Worm (Caenorhabditis elegans): ENCODE data around the gene F55A11.1.

The F55A11.1 gene

DNA sequence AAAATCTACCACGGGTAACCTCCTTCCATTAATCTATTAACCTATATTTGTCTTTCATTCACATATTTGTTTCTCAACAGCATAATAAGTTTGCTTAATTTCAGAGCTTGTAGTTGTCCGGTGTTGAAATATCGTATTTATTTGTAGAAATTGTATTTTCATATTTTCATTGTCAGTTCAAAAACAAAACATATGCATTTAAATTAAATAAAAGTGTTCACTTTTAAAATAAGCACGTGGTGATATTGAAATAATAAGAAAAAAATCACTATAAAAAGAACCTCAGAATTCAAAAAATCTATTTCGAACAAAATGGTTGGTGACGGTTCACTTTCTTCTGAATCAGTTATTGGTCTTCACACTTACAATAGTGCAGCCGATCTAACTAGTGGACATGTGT lies 5.5 kb downstream of the F55A11.1 start, which contains the start of gene T04F3.3:
T04F3.3 (plus strand) TSS at position 301 of the 400 bp plus-strand sequence.
- TF ChIP-seq ceh-13 (GFP tag; optimal IDR thresholded peaks at IDR 0.05) = no peak
- TF ChIP-seq B0310.2 (tag; optimal IDR thresholded peaks at IDR 0.05) = no peak
- no peak for TF ChIP-seq hmg-4 (GFP tag; optimal IDR thresholded peaks at IDR 0.05)
- TF ChIP-seq hmbx-1 (tag; optimal IDR thresholded peaks at IDR 0.05) = no peak
- TF ChIP-seq hnd-1 (tag; optimal IDR thresholded peaks at IDR 0.05) = no peak
- TF ChIP-seq tbx-11 (GFP tag; IDR thresholded peaks at IDR 0.05) = no peak
- TF ChIP-seq pes-1 (GFP tag; IDR thresholded peaks at IDR 0.05) = no peak
- TF ChIP-seq ets-7 (tag; optimal IDR thresholded peaks at IDR 0.05) = no peak
- TF ChIP-seq scrt-1 (GFP tag; IDR thresholded peaks at IDR 0.05) = no peak
- no peak for TF ChIP-seq sea-1 (GFP tag; conservative IDR thresholded peaks at IDR 0.05)
- TF ChIP-seq tra-4 (tag; optimal IDR thresholded peaks at IDR 0.05) = no peak

DNA sequence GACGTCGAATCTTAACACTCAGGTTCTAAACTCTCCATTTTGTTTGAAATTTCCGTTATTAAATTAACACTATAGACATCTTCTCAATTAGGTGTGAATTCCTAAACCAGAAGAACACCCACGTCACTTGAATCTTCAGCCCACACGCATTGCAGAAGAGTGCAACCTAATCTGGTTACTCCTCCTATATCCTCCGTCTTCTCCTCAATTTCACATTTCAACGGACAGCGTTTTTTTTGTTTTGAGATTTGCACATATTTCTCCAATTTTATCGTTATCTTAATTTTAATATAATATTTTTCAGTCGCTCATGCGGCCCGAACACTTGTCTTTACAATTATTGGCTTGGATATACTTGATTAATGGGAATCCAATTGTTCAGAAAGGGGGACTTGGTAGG lies 6.8 kb downstream of the F55A11.1 start, which contains the start of gene smoc-1:
smoc-1 (plus strand) TSS at position 301 of the 400 bp plus-strand sequence.
- no peak for TF ChIP-seq aly-1 (tag; optimal IDR thresholded peaks at IDR 0.05)
- TF ChIP-seq tbx-37 (GFP tag; conservative IDR thresholded peaks at IDR 0.05) = no peak
- TF ChIP-seq B0310.2 (tag; optimal IDR thresholded peaks at IDR 0.05) = no peak
- TF ChIP-seq hnd-1 (tag; optimal IDR thresholded peaks at IDR 0.05) = no peak
- TF ChIP-seq sea-1 (GFP tag; conservative IDR thresholded peaks at IDR 0.05) = no peak
- TF ChIP-seq hmbx-1 (tag; optimal IDR thresholded peaks at IDR 0.05) = no peak

DNA sequence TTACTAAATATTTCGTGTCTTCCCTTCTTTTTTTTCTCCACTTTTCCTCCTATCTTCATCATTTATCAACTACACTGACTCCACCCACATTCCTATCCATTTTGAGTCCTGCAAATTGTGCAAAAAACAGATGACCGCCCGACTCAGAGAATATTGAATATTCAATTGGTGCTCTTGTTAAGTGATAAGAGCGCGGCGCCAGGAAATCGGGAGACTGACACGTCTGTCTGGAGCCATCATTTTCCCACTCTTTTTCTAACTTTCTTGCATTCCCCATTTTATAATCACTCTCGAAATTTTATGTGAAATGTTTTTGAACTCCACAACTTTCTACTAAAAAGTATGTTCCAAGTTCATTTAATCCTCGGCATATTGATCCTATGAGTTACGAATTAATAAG lies 8.3 kb downstream of the F55A11.1 start:
- TF ChIP-seq ceh-36 (tag; optimal IDR thresholded peaks at IDR 0.05) (no peak), tbx-11 (GFP tag; IDR thresholded peaks at IDR 0.05) (no peak), sea-1 (GFP tag; conservative IDR thresholded peaks at IDR 0.05) (no peak), ama-1 (optimal IDR thresholded peaks at IDR 0.05) (no peak), hmbx-1 (tag; optimal IDR thresholded peaks at IDR 0.05) (no peak)

- TF ChIP-seq ceh-13 (GFP tag; optimal IDR thresholded peaks at IDR 0.05) = no peak
- no peak for TF ChIP-seq sea-1 (GFP tag; conservative IDR thresholded peaks at IDR 0.05)
- TF ChIP-seq scrt-1 (GFP tag; IDR thresholded peaks at IDR 0.05) = no peak
- no peak for TF ChIP-seq flt-1 (GFP tag; IDR thresholded peaks at IDR 0.05)
- no peak for TF ChIP-seq pes-1 (GFP tag; IDR thresholded peaks at IDR 0.05)
- TF ChIP-seq B0310.2 (tag; optimal IDR thresholded peaks at IDR 0.05) = no peak
- no peak for TF ChIP-seq ama-1 (optimal IDR thresholded peaks at IDR 0.05)
- no peak for TF ChIP-seq F13C5.2 (tag; optimal IDR thresholded peaks at IDR 0.05)
- TF ChIP-seq tbx-11 (GFP tag; IDR thresholded peaks at IDR 0.05) = no peak
- no peak for TF ChIP-seq ceh-36 (tag; optimal IDR thresholded peaks at IDR 0.05)
- TF ChIP-seq tra-4 (tag; optimal IDR thresholded peaks at IDR 0.05) = no peak
- TF ChIP-seq hnd-1 (tag; optimal IDR thresholded peaks at IDR 0.05) = no peak
- no peak for TF ChIP-seq ets-7 (tag; optimal IDR thresholded peaks at IDR 0.05)
These were observed 12.7 kb downstream of the F55A11.1 start for ce11 chrV:11751480-11751879.

- TF ChIP-seq F13C5.2 (tag; optimal IDR thresholded peaks at IDR 0.05) = no peak
- TF ChIP-seq ets-7 (tag; optimal IDR thresholded peaks at IDR 0.05) = no peak
- no peak for TF ChIP-seq tra-4 (tag; optimal IDR thresholded peaks at IDR 0.05)
- no peak for TF ChIP-seq hmg-4 (GFP tag; optimal IDR thresholded peaks at IDR 0.05)
- TF ChIP-seq flt-1 (GFP tag; IDR thresholded peaks at IDR 0.05) = no peak
- TF ChIP-seq tbx-11 (GFP tag; IDR thresholded peaks at IDR 0.05) = no peak
- no peak for TF ChIP-seq hnd-1 (tag; optimal IDR thresholded peaks at IDR 0.05)
- TF ChIP-seq hmbx-1 (tag; optimal IDR thresholded peaks at IDR 0.05) = no peak
- TF ChIP-seq sea-1 (GFP tag; conservative IDR thresholded peaks at IDR 0.05) = no peak
- TF ChIP-seq B0310.2 (tag; optimal IDR thresholded peaks at IDR 0.05) = no peak
These were observed 23.1 kb downstream of the F55A11.1 start for ce11 chrV:11741078-11741477.

DNA sequence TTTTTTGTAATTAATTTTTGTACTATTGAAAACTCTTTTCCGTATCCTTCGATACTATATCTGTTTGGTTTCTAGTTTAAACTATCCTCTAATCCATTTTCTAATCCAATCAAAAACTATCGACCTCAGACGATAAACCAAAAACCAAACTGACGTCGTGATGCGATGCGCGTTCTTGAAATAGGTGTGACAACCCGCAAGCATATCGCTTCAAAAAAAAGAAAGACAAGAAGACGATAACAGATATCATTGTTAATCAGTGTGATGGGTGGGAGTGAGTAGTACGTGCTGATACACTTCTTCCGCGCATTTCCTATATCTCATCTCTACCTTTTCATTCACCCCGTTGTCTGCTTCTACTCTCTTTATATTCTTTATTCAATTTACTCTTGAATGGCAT lies 24.4 kb downstream of the F55A11.1 start, which contains the start of gene T04F3.1:
T04F3.1 (plus strand) TSS at position 246 of the 400 bp plus-strand sequence.
- TF ChIP-seq pes-1 (GFP tag; IDR thresholded peaks at IDR 0.05) (no peak), F13C5.2 (tag; optimal IDR thresholded peaks at IDR 0.05) (no peak), hmbx-1 (tag; optimal IDR thresholded peaks at IDR 0.05) (no peak), ceh-36 (tag; optimal IDR thresholded peaks at IDR 0.05) (no peak), tra-4 (tag; optimal IDR thresholded peaks at IDR 0.05) (no peak), sea-1 (GFP tag; conservative IDR thresholded peaks at IDR 0.05) (no peak), B0310.2 (tag; optimal IDR thresholded peaks at IDR 0.05) (no peak), tbx-11 (GFP tag; IDR thresholded peaks at IDR 0.05) (no peak), aly-1 (tag; optimal IDR thresholded peaks at IDR 0.05) (no peak), ama-1 (optimal IDR thresholded peaks at IDR 0.05) (no peak), scrt-1 (GFP tag; IDR thresholded peaks at IDR 0.05) (no peak), flt-1 (GFP tag; IDR thresholded peaks at IDR 0.05) (no peak), tbx-37 (GFP tag; conservative IDR thresholded peaks at IDR 0.05) (no peak), ets-7 (tag; optimal IDR thresholded peaks at IDR 0.05) (no peak), ceh-13 (GFP tag; optimal IDR thresholded peaks at IDR 0.05) (no peak)

DNA sequence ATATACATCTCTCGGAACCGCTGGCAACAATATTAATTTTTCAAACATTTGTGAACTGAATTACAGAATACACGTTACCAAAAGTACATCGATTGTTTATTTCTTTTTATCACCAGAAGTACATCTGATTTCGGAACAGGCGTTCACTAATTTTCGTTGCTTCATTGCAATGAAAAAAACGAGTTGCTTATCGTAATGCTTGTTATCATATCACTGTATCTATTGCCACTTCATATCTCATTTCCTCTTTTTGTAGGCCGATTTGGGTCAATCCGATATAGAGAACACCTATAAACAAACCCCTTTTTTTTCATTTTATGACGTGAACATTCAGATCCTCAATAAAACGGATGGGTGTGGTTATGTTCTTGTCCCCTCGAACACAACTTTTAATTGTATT lies 26.9 kb downstream of the F55A11.1 start:
- TF ChIP-seq ama-1 (optimal IDR thresholded peaks at IDR 0.05) (no peak), hmg-4 (GFP tag; optimal IDR thresholded peaks at IDR 0.05) (no peak), pes-1 (GFP tag; IDR thresholded peaks at IDR 0.05) (no peak), ets-7 (tag; optimal IDR thresholded peaks at IDR 0.05) (no peak), hnd-1 (tag; optimal IDR thresholded peaks at IDR 0.05) (no peak), tbx-37 (GFP tag; conservative IDR thresholded peaks at IDR 0.05) (no peak), scrt-1 (GFP tag; IDR thresholded peaks at IDR 0.05) (no peak), tra-4 (tag; optimal IDR thresholded peaks at IDR 0.05) (no peak), hmbx-1 (tag; optimal IDR thresholded peaks at IDR 0.05) (no peak), sea-1 (GFP tag; conservative IDR thresholded peaks at IDR 0.05) (no peak), tbx-11 (GFP tag; IDR thresholded peaks at IDR 0.05) (no peak)

DNA sequence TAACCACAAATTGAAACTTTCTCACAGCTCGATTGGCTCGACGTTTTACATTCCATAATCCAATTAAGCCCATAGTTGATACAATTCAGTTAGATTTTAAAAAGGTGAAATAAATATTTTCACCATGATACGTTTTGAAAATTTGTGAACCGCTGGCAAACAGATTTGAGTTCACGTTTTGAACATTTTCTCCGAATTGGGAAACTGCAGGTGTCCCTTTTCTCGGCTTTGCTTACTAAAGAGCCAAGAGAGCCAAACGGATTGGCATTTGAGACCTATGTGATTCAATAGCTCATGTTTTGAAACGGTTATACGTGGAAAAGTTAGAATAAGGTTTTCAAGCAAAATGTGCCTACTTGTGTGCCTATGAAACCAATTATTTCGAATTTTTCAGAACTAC lies 27.3 kb downstream of the F55A11.1 start, which contains the start of gene spe-42:
spe-42 (minus strand) TSS at position 101 of the 400 bp plus-strand sequence.
- TF ChIP-seq hmbx-1 (tag; optimal IDR thresholded peaks at IDR 0.05) = no peak
- TF ChIP-seq scrt-1 (GFP tag; IDR thresholded peaks at IDR 0.05) = no peak
- no peak for TF ChIP-seq ets-7 (tag; optimal IDR thresholded peaks at IDR 0.05)
- TF ChIP-seq aly-1 (tag; optimal IDR thresholded peaks at IDR 0.05) = no peak
- no peak for TF ChIP-seq F13C5.2 (tag; optimal IDR thresholded peaks at IDR 0.05)
- no peak for TF ChIP-seq ama-1 (optimal IDR thresholded peaks at IDR 0.05)
- no peak for TF ChIP-seq pes-1 (GFP tag; IDR thresholded peaks at IDR 0.05)
- no peak for TF ChIP-seq ceh-36 (tag; optimal IDR thresholded peaks at IDR 0.05)
- TF ChIP-seq hnd-1 (tag; optimal IDR thresholded peaks at IDR 0.05) = no peak
- TF ChIP-seq hmg-4 (GFP tag; optimal IDR thresholded peaks at IDR 0.05) = no peak
- no peak for TF ChIP-seq sea-1 (GFP tag; conservative IDR thresholded peaks at IDR 0.05)
- TF ChIP-seq B0310.2 (tag; optimal IDR thresholded peaks at IDR 0.05) = no peak
- TF ChIP-seq tbx-11 (GFP tag; IDR thresholded peaks at IDR 0.05) = no peak
- no peak for TF ChIP-seq tbx-37 (GFP tag; conservative IDR thresholded peaks at IDR 0.05)
